Fruit fly (Drosophila melanogaster) whole organism, embryonic: ENCODE measurements around the gene car.

ENCODE experiments used
- Adf1 ChIP-seq: fragments of 200-800 bp; sonication (Bioruptor generic); IDR thresholded peaks from 2 replicates; pipeline ENCODE4 v1.3.6; 2022; ENCODE audit warnings: missing biosample characterization, missing genetic modification characterization
- Bgb ChIP-seq: fragments of 200-800 bp; sonication (Bioruptor generic); IDR thresholded peaks from 2 replicates; pipeline ENCODE4 v1.3.6; 2022; ENCODE audit warnings: missing biosample characterization, missing genetic modification characterization; ENCODE audit not compliant: partially characterized antibody
- BtbVII ChIP-seq: fragments of 200-800 bp; sonication (Bioruptor generic); optimal IDR thresholded peaks from 3 replicates; lab custom pipeline; 2017; ENCODE audit warnings: missing biosample characterization, mild to moderate bottlenecking, missing genetic modification characterization
- CG10959 ChIP-seq: fragments of 200-800 bp; sonication (Bioruptor generic); IDR thresholded peaks from 2 replicates; pipeline ENCODE4 v1.3.6; 2022; ENCODE audit warnings: missing biosample characterization, missing genetic modification characterization
- CG11085 ChIP-seq: fragments of 200-800 bp; sonication (Bioruptor generic); IDR thresholded peaks from 2 replicates; pipeline ENCODE4 v1.3.6; 2022; ENCODE audit warnings: missing biosample characterization, missing genetic modification characterization
- CG1233 ChIP-seq: fragments of 200-800 bp; sonication (Bioruptor generic); optimal IDR thresholded peaks from 4 replicates; lab custom pipeline; 2018; ENCODE audit warnings: missing biosample characterization, mild to moderate bottlenecking, missing genetic modification characterization
- CG13624 ChIP-seq: fragments of 200-800 bp; sonication (Bioruptor generic); optimal IDR thresholded peaks from 2 replicates; lab custom pipeline; 2016; ENCODE audit warnings: missing biosample characterization, missing genetic modification characterization
- CG14441 ChIP-seq: fragments of 200-800 bp; sonication (Bioruptor generic); IDR thresholded peaks from 2 replicates; pipeline ENCODE4 v1.3.6; 2022; ENCODE audit warnings: missing biosample characterization, missing genetic modification characterization
- CG1529 ChIP-seq: fragments of 200-800 bp; sonication (Bioruptor generic); optimal IDR thresholded peaks from 3 replicates; lab custom pipeline; 2018; ENCODE audit warnings: missing biosample characterization, missing genetic modification characterization
- CG1602 ChIP-seq: fragments of 200-800 bp; sonication (Bioruptor generic); optimal IDR thresholded peaks from 3 replicates; lab custom pipeline; 2016; ENCODE audit warnings: missing biosample characterization, missing genetic modification characterization
- CG16779 ChIP-seq: fragments of 200-800 bp; sonication (Bioruptor generic); IDR thresholded peaks from 2 replicates; pipeline ENCODE4 v1.3.6; 2022; ENCODE audit warnings: missing biosample characterization, missing genetic modification characterization
- CG16815 ChIP-seq: fragments of 200-800 bp; sonication (Bioruptor generic); optimal IDR thresholded peaks from 3 replicates; lab custom pipeline; 2017; ENCODE audit warnings: missing biosample characterization, mild to moderate bottlenecking, missing genetic modification characterization
- CG31441 ChIP-seq: fragments of 200-800 bp; sonication (Bioruptor generic); IDR thresholded peaks from 2 replicates; pipeline ENCODE4 v1.3.6; 2022; ENCODE audit warnings: missing biosample characterization, missing genetic modification characterization
- CG3281 ChIP-seq: fragments of 200-800 bp; sonication (Bioruptor generic); optimal IDR thresholded peaks from 3 replicates; lab custom pipeline; 2017; ENCODE audit warnings: missing biosample characterization, mild to moderate bottlenecking, missing genetic modification characterization
- CG33213 ChIP-seq: fragments of 200-800 bp; sonication (Bioruptor generic); optimal IDR thresholded peaks from 3 replicates; lab custom pipeline; 2016; ENCODE audit warnings: missing biosample characterization, missing genetic modification characterization
- CG33557 ChIP-seq: fragments of 200-800 bp; sonication (Bioruptor generic); optimal IDR thresholded peaks from 2 replicates; lab custom pipeline; 2019; ENCODE audit warnings: missing biosample characterization, mild to moderate bottlenecking, missing genetic modification characterization, moderate library complexity
- CG34224 ChIP-seq: fragments of 200-800 bp; sonication (Bioruptor generic); IDR thresholded peaks from 3 replicates; pipeline ENCODE4 v1.3.6; 2022; ENCODE audit warnings: missing biosample characterization, missing genetic modification characterization; ENCODE audit not compliant: partially characterized antibody
- CG4617 ChIP-seq: fragments of 200-800 bp; sonication (Bioruptor generic); optimal IDR thresholded peaks from 3 replicates; lab custom pipeline; 2016; ENCODE audit warnings: missing biosample characterization, missing genetic modification characterization, borderline replicate concordance
- CG6654 ChIP-seq: fragments of 200-800 bp; sonication (Bioruptor generic); optimal IDR thresholded peaks from 2 replicates; lab custom pipeline; 2017; ENCODE audit warnings: missing biosample characterization, mild to moderate bottlenecking, missing genetic modification characterization
- CG6791 ChIP-seq: fragments of 200-800 bp; sonication (Bioruptor generic); IDR thresholded peaks from 3 replicates; pipeline ENCODE4 v1.3.6; 2022; ENCODE audit warnings: missing biosample characterization, missing genetic modification characterization; ENCODE audit not compliant: partially characterized antibody
- CG7357 ChIP-seq: fragments of 200-800 bp; sonication (Bioruptor generic); IDR thresholded peaks from 3 replicates; pipeline ENCODE4 v1.3.6; 2022; ENCODE audit warnings: missing biosample characterization, missing genetic modification characterization
- CG8388 ChIP-seq: fragments of 200-800 bp; sonication (Bioruptor generic); optimal IDR thresholded peaks from 2 replicates; lab custom pipeline; 2019; ENCODE audit warnings: missing biosample characterization, mild to moderate bottlenecking, missing genetic modification characterization, moderate library complexity
- CG9215 ChIP-seq: fragments of 200-800 bp; sonication (Bioruptor generic); IDR thresholded peaks from 2 replicates; pipeline ENCODE4 v1.3.6; 2022; ENCODE audit warnings: missing biosample characterization, missing genetic modification characterization
- CTCF ChIP-seq: fragments of 200-800 bp; sonication (Bioruptor generic); optimal IDR thresholded peaks from 2 replicates; lab custom pipeline; 2017; ENCODE audit warnings: missing biosample characterization, mild to moderate bottlenecking, missing genetic modification characterization, moderate library complexity
- Chrac-16 ChIP-seq: fragments of 200-800 bp; sonication (Bioruptor generic); optimal IDR thresholded peaks from 3 replicates; lab custom pipeline; 2016; ENCODE audit warnings: missing biosample characterization, missing genetic modification characterization
- CkIIα-i1 ChIP-seq: fragments of 200-800 bp; sonication (Bioruptor generic); IDR thresholded peaks from 2 replicates; pipeline ENCODE4 v1.3.6; 2022; ENCODE audit warnings: missing biosample characterization, missing genetic modification characterization
- D ChIP-seq, 2 experiments: fragments of 200-800 bp in 1 of 2; fragments of >200 bp in 1 of 2; sonication (Bioruptor generic) in 1 of 2; optimal IDR thresholded peaks; 2 replicates in 1 of 2; 3 replicates in 1 of 2; lab custom pipeline; 2017; ENCODE audit warnings: mild to moderate bottlenecking in 1 of 2, missing biosample characterization in 1 of 2, missing genetic modification characterization in 1 of 2, missing genetic modification reagents in 1 of 2
- Dip2 ChIP-seq: fragments of 200-800 bp; sonication (Bioruptor generic); IDR thresholded peaks from 2 replicates; pipeline ENCODE4 v1.3.6; 2022; ENCODE audit warnings: missing biosample characterization, missing genetic modification characterization
- Fer3 ChIP-seq: fragments of 200-800 bp; sonication (Bioruptor generic); optimal IDR thresholded peaks from 2 replicates; lab custom pipeline; 2018; ENCODE audit warnings: missing biosample characterization, mild to moderate bottlenecking, missing genetic modification characterization, moderate library complexity
- Lpt ChIP-seq: fragments of >200 bp; optimal IDR thresholded peaks from 2 replicates; lab custom pipeline; 2018; ENCODE audit warnings: missing biosample characterization, missing genetic modification characterization
- Poxn ChIP-seq: fragments of 200-800 bp; sonication (Bioruptor generic); IDR thresholded peaks from 2 replicates; pipeline ENCODE4 v1.3.6; 2022; ENCODE audit warnings: missing biosample characterization, missing genetic modification characterization
- Sox102F ChIP-seq: fragments of 200-800 bp; sonication (Bioruptor generic); optimal IDR thresholded peaks from 2 replicates; lab custom pipeline; 2018; ENCODE audit warnings: missing biosample characterization, mild to moderate bottlenecking, missing genetic modification characterization, moderate library complexity
- Sry-β ChIP-seq: fragments of 200-800 bp; sonication (Bioruptor generic); optimal IDR thresholded peaks from 2 replicates; lab custom pipeline; 2018; ENCODE audit warnings: missing biosample characterization, mild to moderate bottlenecking, missing genetic modification characterization, moderate library complexity
- Ssrp ChIP-seq: fragments of 200-800 bp; sonication (Bioruptor generic); optimal IDR thresholded peaks from 2 replicates; lab custom pipeline; 2018; ENCODE audit warnings: missing biosample characterization, mild to moderate bottlenecking, missing genetic modification characterization, moderate library complexity
- Stat92E ChIP-seq, 3 experiments: fragments of >200 bp in 2 of 3; fragments of 200-800 bp in 1 of 3; sonication (Bioruptor generic) in 1 of 3; optimal IDR thresholded peaks; 2 replicates each; lab custom pipeline; 2017 to 2019; ENCODE audit warnings: missing biosample characterization in 3 of 3, missing genetic modification characterization in 3 of 3, mild to moderate bottlenecking in 1 of 3, moderate library complexity in 1 of 3
- bab2 ChIP-seq: fragments of 200-800 bp; sonication (Bioruptor generic); optimal IDR thresholded peaks from 2 replicates; lab custom pipeline; 2016; ENCODE audit warnings: missing biosample characterization, missing genetic modification characterization
- caup ChIP-seq: fragments of 200-800 bp; sonication (Bioruptor generic); optimal IDR thresholded peaks from 3 replicates; lab custom pipeline; 2017; ENCODE audit warnings: missing biosample characterization, mild to moderate bottlenecking, missing genetic modification characterization, moderate library complexity; ENCODE audit not compliant: severe bottlenecking
- chif ChIP-seq, 2 experiments: fragments of 200-800 bp; sonication (Bioruptor generic); optimal IDR thresholded peaks; 3 replicates each; lab custom pipeline; 2016; ENCODE audit warnings: missing biosample characterization in 2 of 2, missing genetic modification characterization in 2 of 2
- corto ChIP-seq: fragments of 200-800 bp; sonication (Bioruptor generic); optimal IDR thresholded peaks from 2 replicates; lab custom pipeline; 2016; ENCODE audit warnings: missing biosample characterization, mild to moderate bottlenecking, missing genetic modification characterization, moderate library complexity
- ewg ChIP-seq: fragments of 200-800 bp; sonication (Bioruptor generic); optimal IDR thresholded peaks from 3 replicates; lab custom pipeline; 2017; ENCODE audit warnings: mild to moderate bottlenecking, missing biosample characterization, missing genetic modification reagents, missing genetic modification characterization
- gt ChIP-seq: fragments of 200-800 bp; sonication (Bioruptor generic); IDR thresholded peaks from 2 replicates; pipeline ENCODE4 v1.3.6; 2022; ENCODE audit warnings: missing biosample characterization, missing genetic modification characterization
- ham ChIP-seq: fragments of 200-800 bp; sonication (Bioruptor generic); IDR thresholded peaks from 2 replicates; pipeline ENCODE4 v1.3.6; 2022; ENCODE audit warnings: missing biosample characterization, missing genetic modification characterization
- lbe ChIP-seq: fragments of 200-800 bp; sonication (Bioruptor generic); optimal IDR thresholded peaks from 2 replicates; lab custom pipeline; 2016; ENCODE audit warnings: missing biosample characterization, mild to moderate bottlenecking, missing genetic modification characterization
- tgo ChIP-seq: fragments of 200-800 bp; sonication (Bioruptor generic); IDR thresholded peaks from 3 replicates; pipeline ENCODE4 v1.3.6; 2022; ENCODE audit warnings: missing biosample characterization, missing genetic modification characterization
- trem ChIP-seq: fragments of 200-800 bp; optimal IDR thresholded peaks from 3 replicates; lab custom pipeline; 2019; ENCODE audit warnings: missing biosample characterization, mild to moderate bottlenecking, missing genetic modification characterization, moderate library complexity
- ttk ChIP-seq: fragments of 200-800 bp; sonication (Bioruptor generic); IDR thresholded peaks from 2 replicates; pipeline ENCODE4 v2.1.2; 2022; ENCODE audit warnings: missing biosample characterization, missing genetic modification characterization
- z ChIP-seq: fragments of 200-800 bp; sonication (Bioruptor generic); IDR thresholded peaks from 3 replicates; pipeline ENCODE4 v1.3.6; 2022; ENCODE audit warnings: missing biosample characterization, missing genetic modification characterization
- zen2 ChIP-seq: fragments of 200-800 bp; sonication (Bioruptor generic); IDR thresholded peaks from 3 replicates; pipeline ENCODE4 v1.3.6; 2022; ENCODE audit warnings: missing biosample characterization, missing genetic modification characterization; ENCODE audit not compliant: partially characterized antibody
- zfh1 ChIP-seq: fragments of 200-800 bp; sonication (Bioruptor generic); IDR thresholded peaks from 3 replicates; pipeline ENCODE4 v1.3.6; 2022; ENCODE audit warnings: missing biosample characterization, missing genetic modification characterization

The car gene

dm6 chrX:19565714-19566316 is at the start of gene car, which contains the start of gene Grip84 (continued):
- no peak for TF ChIP-seq corto
- TF ChIP-seq tgo: peak; percentile 73
- peak; percentile 67 for TF ChIP-seq Chrac-16 (GFP tag; lab: Kevin White, UChicago)
- 0 out of 2 replicates have a peak, but pooled peaks have one; percentile 22 for TF ChIP-seq Poxn (GFP tag; lab: Robert Waterston, UW)
- TF ChIP-seq Dip2 (GFP tag; lab: Robert Waterston, UW): no peak
- no peak for TF ChIP-seq CG3281 (GFP tag; lab: Kevin White, UChicago)
- TF ChIP-seq Stat92E (GFP tag; optimal IDR thresholded peaks at IDR 0.05; lab: Kevin White, UChicago): no peak
- peak; percentile 99 for TF ChIP-seq ewg (GFP tag; lab: Kevin White, UChicago)
- peak; percentile 43 for TF ChIP-seq CG33557 (GFP tag; lab: Kevin White, UChicago)
- no peak for TF ChIP-seq CkIIα-i1 (GFP tag; lab: Robert Waterston, UW)
- peak; percentile 67 for TF ChIP-seq CG14441
- TF ChIP-seq gt (GFP tag; lab: Robert Waterston, UW): no peak
- peak; percentile 97 for TF ChIP-seq CG7357 (GFP tag; lab: Robert Waterston, UW)
- TF ChIP-seq CG1529 (GFP tag; lab: Kevin White, UChicago): no peak
- TF ChIP-seq lbe (GFP tag; lab: Kevin White, UChicago): no peak
- TF ChIP-seq CG13624 (GFP tag; lab: Kevin White, UChicago): peak; percentile 28
- peak; percentile 60 for TF ChIP-seq trem (tag; lab: Kevin White, UChicago)
- TF ChIP-seq CG6791 (GFP tag; lab: Robert Waterston, UW): no peak
- no peak for TF ChIP-seq Sry-β
- peak; percentile 20; the same call in 1 of the 2 replicates for TF ChIP-seq Adf1 (GFP tag; lab: Robert Waterston, UW)
- TF ChIP-seq CG33213 (GFP tag; lab: Kevin White, UChicago): no peak
- no peak for TF ChIP-seq BtbVII (GFP tag; lab: Kevin White, UChicago)
- TF ChIP-seq CG16779: no peak
- peak; percentile 43 for TF ChIP-seq CG1233 (GFP tag; lab: Kevin White, UChicago)
- TF ChIP-seq zfh1 (GFP tag; lab: Robert Waterston, UW): no peak; the same call in 2 of the 3 replicates
- TF ChIP-seq Sox102F (GFP tag; lab: Kevin White, UChicago): no peak
- peak; percentile 21 for TF ChIP-seq CTCF (GFP tag; lab: Kevin White, UChicago)
- peak; percentile 72 for TF ChIP-seq CG1602 (GFP tag; lab: Kevin White, UChicago)
- TF ChIP-seq caup (GFP tag; lab: Kevin White, UChicago): no peak
- TF ChIP-seq chif (GFP tag; optimal IDR thresholded peaks at IDR 0.05; lab: Kevin White, UChicago): peak; percentile 38 to 48
- TF ChIP-seq ham (GFP tag; lab: Robert Waterston, UW): no peak
- TF ChIP-seq CG11085 (GFP tag; lab: Robert Waterston, UW): peak; percentile 49
- no peak for TF ChIP-seq z (GFP tag; lab: Robert Waterston, UW)
- no peak for TF ChIP-seq CG34224 (GFP tag; lab: Robert Waterston, UW)
- TF ChIP-seq zen2 (GFP tag; lab: Robert Waterston, UW): no peak
- peak; percentile 38 for TF ChIP-seq bab2 (GFP tag; lab: Kevin White, UChicago)
- TF ChIP-seq D (optimal IDR thresholded peaks at IDR 0.05; lab: Kevin White, UChicago): no peak
- no peak for TF ChIP-seq D (GFP tag; optimal IDR thresholded peaks at IDR 0.05; lab: Kevin White, UChicago)
- peak; percentile 77; the same call in 1 of the 2 replicates for TF ChIP-seq CG9215 (GFP tag; lab: Robert Waterston, UW)
- 0 out of 2 replicates have a peak, but pooled peaks have one; percentile 7 for TF ChIP-seq Bgb (GFP tag; lab: Robert Waterston, UW)
- peak; percentile 27; the same call in 1 of the 2 replicates for TF ChIP-seq CG10959 (GFP tag; lab: Robert Waterston, UW)
- TF ChIP-seq CG16815 (GFP tag; lab: Kevin White, UChicago): peak; percentile 78
- TF ChIP-seq CG6654 (GFP tag; lab: Kevin White, UChicago): no peak
- TF ChIP-seq Ssrp (tag; lab: Kevin White, UChicago): peak; percentile 79
- no peak for TF ChIP-seq Lpt (GFP tag; lab: Kevin White, UChicago)
- peak; percentile 41; the same call in 1 of the 2 replicates for TF ChIP-seq ttk (GFP tag; lab: Robert Waterston, UW)
- peak; percentile 55 for TF ChIP-seq CG8388
- TF ChIP-seq CG4617 (GFP tag; lab: Kevin White, UChicago): peak; percentile 7
- TF ChIP-seq CG31441 (GFP tag; lab: Robert Waterston, UW): no peak; the same call in 1 of the 2 replicates
- TF ChIP-seq Fer3: peak; percentile 50
